Worm (Caenorhabditis elegans): ENCODE results near the gene fbxa-148.
"Not testable (repeated sequence)": the region's sequence is repeated elsewhere in the genome, so short reads cannot be mapped to it uniquely, and the experiment has no call there.

Gene fbxa-148

ce11 chrV:16938731-16939130 is at the start of gene fbxa-148:
Gene fbxa-148 (plus strand): TSS chrV:16939031.
- TF ChIP-seq mep-1 (tag; optimal IDR thresholded peaks at IDR 0.05); tbx-8 (GFP tag; optimal IDR thresholded peaks at IDR 0.05); sptf-1 (tag; optimal IDR thresholded peaks at IDR 0.05): not testable (repeated sequence)

ce11 chrV:16893440-16893839 is 45.4 kb upstream of the fbxa-148 start, which contains the start of gene F09C6.15:
Gene F09C6.15 (plus strand): TSS chrV:16893740.
- TF ChIP-seq nhr-12 (tag; optimal IDR thresholded peaks at IDR 0.05): no peak
- TF ChIP-seq mab-5 (tag; optimal IDR thresholded peaks at IDR 0.05): no peak
- TF ChIP-seq nhr-2 (tag; optimal IDR thresholded peaks at IDR 0.05): no peak
- TF ChIP-seq elt-3 (tag; optimal IDR thresholded peaks at IDR 0.05): no peak
- TF ChIP-seq zip-8 (tag; optimal IDR thresholded peaks at IDR 0.05): no peak
- no peak for TF ChIP-seq ceh-43 (GFP tag; optimal IDR thresholded peaks at IDR 0.05)
- no peak for TF ChIP-seq M03D4.4 (tag; optimal IDR thresholded peaks at IDR 0.05)
- no peak for TF ChIP-seq nhr-237 (tag; optimal IDR thresholded peaks at IDR 0.05)
- TF ChIP-seq hlh-1 (tag; optimal IDR thresholded peaks at IDR 0.05): no peak
- TF ChIP-seq snpc-4 (tag; optimal IDR thresholded peaks at IDR 0.05): no peak
- TF ChIP-seq mls-2 (tag; optimal IDR thresholded peaks at IDR 0.05): no peak
- no peak for TF ChIP-seq nhr-28 (tag; optimal IDR thresholded peaks at IDR 0.05)
- TF ChIP-seq ces-1 (GFP tag; optimal IDR thresholded peaks at IDR 0.05): no peak
- TF ChIP-seq nhr-76 (tag; optimal IDR thresholded peaks at IDR 0.05): no peak
- no peak for TF ChIP-seq ham-2 (GFP tag; optimal IDR thresholded peaks at IDR 0.05)
- no peak for TF ChIP-seq blmp-1 (tag; optimal IDR thresholded peaks at IDR 0.05)

ce11 chrV:16899355-16899754 is 39.5 kb upstream of the fbxa-148 start, which contains the start of gene fbxa-45:
Gene fbxa-45 (minus strand): TSS chrV:16899455.
- no peak for TF ChIP-seq ceh-83 (GFP tag; optimal IDR thresholded peaks at IDR 0.05)
- no peak for TF ChIP-seq flh-1 (GFP tag; optimal IDR thresholded peaks at IDR 0.05)
- TF ChIP-seq hlh-1 (tag; optimal IDR thresholded peaks at IDR 0.05): no peak
- no peak for TF ChIP-seq lin-13 (tag; optimal IDR thresholded peaks at IDR 0.05)
- TF ChIP-seq nhr-28 (tag; optimal IDR thresholded peaks at IDR 0.05): no peak
- no peak for TF ChIP-seq bed-3 (GFP tag; optimal IDR thresholded peaks at IDR 0.05)
- TF ChIP-seq zip-8 (tag; optimal IDR thresholded peaks at IDR 0.05): no peak
- TF ChIP-seq drap-1 (GFP tag; optimal IDR thresholded peaks at IDR 0.05): no peak
- TF ChIP-seq lsy-2 (tag; optimal IDR thresholded peaks at IDR 0.05): no peak
- no peak for TF ChIP-seq ceh-39 (tag; optimal IDR thresholded peaks at IDR 0.05)
- no peak for TF ChIP-seq nhr-237 (tag; optimal IDR thresholded peaks at IDR 0.05)
- no peak for TF ChIP-seq ztf-11 (tag; optimal IDR thresholded peaks at IDR 0.05)
- TF ChIP-seq lin-32 (GFP tag; optimal IDR thresholded peaks at IDR 0.05): no peak
- no peak for TF ChIP-seq blmp-1 (tag; optimal IDR thresholded peaks at IDR 0.05)
- TF ChIP-seq unc-62 (GFP tag; optimal IDR thresholded peaks at IDR 0.05): no peak
- TF ChIP-seq mep-1 (tag; optimal IDR thresholded peaks at IDR 0.05): no peak
- TF ChIP-seq nhr-12 (tag; optimal IDR thresholded peaks at IDR 0.05): no peak
- no peak for TF ChIP-seq pha-4 (tag; optimal IDR thresholded peaks at IDR 0.05)

ce11 chrV:16902726-16903125 is 36.1 kb upstream of the fbxa-148 start, which contains the start of gene srd-68:
Gene srd-68 (minus strand): TSS chrV:16902826.
- TF ChIP-seq ztf-11 (tag; optimal IDR thresholded peaks at IDR 0.05) (no peak), nhr-76 (tag; optimal IDR thresholded peaks at IDR 0.05) (no peak), ceh-43 (GFP tag; optimal IDR thresholded peaks at IDR 0.05) (no peak), M03D4.4 (tag; optimal IDR thresholded peaks at IDR 0.05) (no peak), mep-1 (tag; optimal IDR thresholded peaks at IDR 0.05) (no peak), blmp-1 (tag; optimal IDR thresholded peaks at IDR 0.05) (no peak), ceh-39 (tag; optimal IDR thresholded peaks at IDR 0.05) (no peak)

ce11 chrV:16904612-16905011 is 34.2 kb upstream of the fbxa-148 start, which contains the start of gene nhr-262:
Gene nhr-262 (plus strand): TSS chrV:16904912.
- no peak for TF ChIP-seq elt-3 (tag; optimal IDR thresholded peaks at IDR 0.05)
- no peak for TF ChIP-seq ceh-39 (tag; optimal IDR thresholded peaks at IDR 0.05)
- no peak for TF ChIP-seq elt-1 (tag; optimal IDR thresholded peaks at IDR 0.05; ENCODE audit: borderline replicate concordance, insufficient read depth)
- TF ChIP-seq mls-2 (tag; optimal IDR thresholded peaks at IDR 0.05): no peak
- TF ChIP-seq drap-1 (GFP tag; optimal IDR thresholded peaks at IDR 0.05): no peak
- TF ChIP-seq nhr-76 (tag; optimal IDR thresholded peaks at IDR 0.05): no peak
- TF ChIP-seq nhr-12 (tag; optimal IDR thresholded peaks at IDR 0.05): no peak
- TF ChIP-seq pha-4 (tag; optimal IDR thresholded peaks at IDR 0.05): no peak
- TF ChIP-seq ztf-11 (tag; optimal IDR thresholded peaks at IDR 0.05): no peak
- TF ChIP-seq ham-2 (GFP tag; optimal IDR thresholded peaks at IDR 0.05): no peak
- TF ChIP-seq ceh-43 (GFP tag; optimal IDR thresholded peaks at IDR 0.05): no peak
- no peak for TF ChIP-seq flh-1 (GFP tag; optimal IDR thresholded peaks at IDR 0.05)
- TF ChIP-seq sptf-1 (tag; optimal IDR thresholded peaks at IDR 0.05): no peak
- TF ChIP-seq ceh-83 (GFP tag; optimal IDR thresholded peaks at IDR 0.05): no peak
- TF ChIP-seq nhr-2 (tag; optimal IDR thresholded peaks at IDR 0.05): no peak
- no peak for TF ChIP-seq zip-8 (tag; optimal IDR thresholded peaks at IDR 0.05)

Measured in whole organism, mixed stage, embryonic.